Worm (Caenorhabditis elegans) whole organism, L4 larva: ENCODE results near the gene fbxb-111.

Experiments
- ces-1 ChIP-seq: fragments of 150-350 bp; sonication (generic microtip); optimal IDR thresholded peaks from 4 replicates; lab custom pipeline; 2014; ENCODE audit warnings: missing biosample characterization, missing genetic modification reagents, missing genetic modification characterization
- zfp-3 ChIP-seq: fragments of 200-800 bp; sonication (Bioruptor generic); conservative IDR thresholded peaks from 2 replicates; pipeline ENCODE4 v1.3.6; 2022; ENCODE audit warnings: missing genetic modification reagents, missing genetic modification characterization, missing compliant biosample characterization

DNA sequence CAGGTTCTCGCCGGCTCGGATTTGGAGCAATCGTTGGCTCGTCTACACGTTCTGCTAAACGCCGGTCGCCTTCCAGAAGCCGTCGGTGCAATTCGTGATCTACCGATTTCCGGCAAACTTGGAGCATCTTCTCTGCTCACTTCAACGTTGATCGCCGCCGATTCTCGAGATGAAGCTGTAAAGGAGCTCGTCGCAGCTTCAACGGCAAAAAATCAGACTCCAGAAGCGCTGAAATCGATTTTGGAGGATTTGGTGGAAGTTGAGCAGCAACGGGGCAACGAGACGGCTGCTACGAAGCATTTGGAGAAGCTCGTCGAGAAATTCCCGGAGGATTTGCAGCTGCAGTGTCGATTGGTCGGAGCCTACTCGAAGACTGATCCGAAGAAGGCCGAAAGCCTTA lies 16.9 kb upstream of the fbxb-111 start:
- TF ChIP-seq ces-1 = no peak
- no peak for TF ChIP-seq zfp-3
